Worm (Caenorhabditis elegans): Measurements from ENCODE around the gene hpk-1.

The hpk-1 gene

ce11 chrX:4193080-4193479 lies 24.0 kb downstream of the hpk-1 start:
- TF ChIP-seq ztf-4 (tag; optimal IDR thresholded peaks at IDR 0.05) (peak; percentile 20), nhr-21 (tag; optimal IDR thresholded peaks at IDR 0.05) (peak; percentile 5), Y55F3AM.14 (GFP tag; optimal IDR thresholded peaks at IDR 0.05) (no peak), gmeb-1 (tag; optimal IDR thresholded peaks at IDR 0.05) (peak; percentile 25), elt-1 (tag; optimal IDR thresholded peaks at IDR 0.05) (no peak), peb-1 (tag; optimal IDR thresholded peaks at IDR 0.05) (no peak)

DNA sequence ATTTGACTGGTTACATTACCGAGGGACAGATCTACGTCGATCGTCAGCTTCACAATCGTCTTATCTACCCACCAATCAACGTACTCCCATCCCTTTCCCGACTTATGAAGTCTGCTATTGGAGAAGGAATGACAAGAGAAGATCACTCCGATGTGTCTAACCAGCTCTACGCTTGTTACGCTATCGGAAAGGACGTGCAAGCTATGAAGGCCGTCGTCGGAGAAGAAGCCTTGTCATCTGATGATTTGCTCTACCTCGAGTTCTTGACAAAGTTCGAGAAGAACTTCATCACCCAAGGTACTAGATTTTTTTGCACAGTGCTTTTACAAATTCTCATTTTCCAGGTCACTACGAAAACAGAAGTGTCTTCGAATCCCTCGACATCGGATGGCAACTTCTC lies 24.9 kb downstream of the hpk-1 start:
- TF ChIP-seq C34F6.9 (tag; optimal IDR thresholded peaks at IDR 0.05) (no peak), Y55F3AM.14 (GFP tag; optimal IDR thresholded peaks at IDR 0.05) (no peak), nhr-11 (tag; optimal IDR thresholded peaks at IDR 0.05) (no peak), sma-9 (GFP tag; optimal IDR thresholded peaks at IDR 0.05) (no peak), sma-9 (tag; optimal IDR thresholded peaks at IDR 0.05) (no peak), sma-3 (GFP tag; optimal IDR thresholded peaks at IDR 0.05) (no peak), ceh-82 (tag; optimal IDR thresholded peaks at IDR 0.05) (no peak), nhr-129 (tag; optimal IDR thresholded peaks at IDR 0.05) (no peak), lin-39 (tag; optimal IDR thresholded peaks at IDR 0.05) (no peak), snpc-4 (tag; optimal IDR thresholded peaks at IDR 0.05) (no peak), nhr-6 (tag; optimal IDR thresholded peaks at IDR 0.05) (no peak), dmd-4 (tag; optimal IDR thresholded peaks at IDR 0.05) (no peak), zag-1 (tag; optimal IDR thresholded peaks at IDR 0.05) (no peak), nhr-21 (tag; optimal IDR thresholded peaks at IDR 0.05) (no peak), nhr-237 (tag; optimal IDR thresholded peaks at IDR 0.05) (no peak)

DNA sequence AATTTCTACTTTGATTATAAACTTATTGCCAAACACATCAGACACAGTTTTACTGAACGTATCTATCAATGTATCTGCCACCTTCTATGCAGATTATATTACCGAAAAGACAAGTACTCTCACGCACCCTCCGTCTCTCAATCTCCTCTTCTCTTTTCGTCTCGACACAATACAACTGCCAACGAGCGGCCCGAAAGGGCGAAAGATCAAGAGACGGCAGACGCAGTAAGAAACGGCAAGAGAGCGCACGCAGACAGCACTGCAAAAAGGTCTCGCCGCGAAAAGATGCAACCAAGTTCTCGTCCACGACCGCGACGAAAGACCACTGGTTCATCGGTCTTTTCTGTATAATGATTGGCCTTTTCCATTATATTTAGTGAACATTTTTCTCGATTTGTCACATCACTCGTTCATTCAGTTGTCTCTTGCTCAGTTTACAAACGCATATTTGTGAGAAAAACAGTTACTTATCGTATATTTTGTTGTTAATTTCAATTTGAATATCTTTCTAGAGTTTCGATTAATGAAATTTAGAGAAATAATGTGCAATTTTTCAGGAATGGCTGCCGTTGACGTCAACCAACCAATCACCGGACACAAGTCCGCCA lies 26.4 kb downstream of the hpk-1 start, which contains the start of gene vha-12:
TSS of gene vha-12 (plus strand) at position 558 of the 608 bp plus-strand sequence.
- TF ChIP-seq ama-1 (optimal IDR thresholded peaks at IDR 0.05) (peak; percentile 64), sem-4 (tag; optimal IDR thresholded peaks at IDR 0.05) (peak; percentile 87), aly-2 (tag; optimal IDR thresholded peaks at IDR 0.05) (no peak), sma-3 (GFP tag; optimal IDR thresholded peaks at IDR 0.05) (peak; percentile 96), nhr-10 (tag; optimal IDR thresholded peaks at IDR 0.05) (peak; percentile 48), lin-11 (tag; optimal IDR thresholded peaks at IDR 0.05) (peak; percentile 86), nhr-237 (tag; optimal IDR thresholded peaks at IDR 0.05) (no peak), zag-1 (tag; optimal IDR thresholded peaks at IDR 0.05) (peak; percentile 79), ztf-1 (GFP tag; conservative IDR thresholded peaks at IDR 0.05) (no peak), nhr-6 (tag; optimal IDR thresholded peaks at IDR 0.05) (peak; percentile 71), mdl-1 (tag; optimal IDR thresholded peaks at IDR 0.05) (peak; percentile 54 to 65), Y55F3AM.14 (GFP tag; optimal IDR thresholded peaks at IDR 0.05) (no peak), dmd-4 (tag; optimal IDR thresholded peaks at IDR 0.05) (no peak), alr-1 (tag; optimal IDR thresholded peaks at IDR 0.05) (no peak), mbf-1 (tag; optimal IDR thresholded peaks at IDR 0.05) (no peak), sma-9 (GFP tag; optimal IDR thresholded peaks at IDR 0.05) (peak; percentile 93), sma-9 (tag; optimal IDR thresholded peaks at IDR 0.05) (no peak), ztf-11 (tag; optimal IDR thresholded peaks at IDR 0.05) (no peak), R02D3.7 (tag; optimal IDR thresholded peaks at IDR 0.05) (no peak), nhr-129 (tag; optimal IDR thresholded peaks at IDR 0.05) (peak; percentile 91), nhr-11 (tag; optimal IDR thresholded peaks at IDR 0.05) (peak; percentile 18), blmp-1 (tag; optimal IDR thresholded peaks at IDR 0.05; ENCODE audit: insufficient read depth) (peak; percentile 56), nhr-77 (tag; optimal IDR thresholded peaks at IDR 0.05) (peak; percentile 17), unc-55 (GFP tag; optimal IDR thresholded peaks at IDR 0.05) (peak; percentile 93), gmeb-1 (tag; optimal IDR thresholded peaks at IDR 0.05) (peak; percentile 80), elt-3 (tag; optimal IDR thresholded peaks at IDR 0.05) (no peak), lin-13 (GFP tag; optimal IDR thresholded peaks at IDR 0.05) (peak; percentile 90), lsy-2 (tag; optimal IDR thresholded peaks at IDR 0.05) (peak; percentile 71 to 92), F13H6.1 (tag; optimal IDR thresholded peaks at IDR 0.05) (peak; percentile 94), peb-1 (tag; optimal IDR thresholded peaks at IDR 0.05) (no peak), nhr-25 (tag; optimal IDR thresholded peaks at IDR 0.05) (peak; percentile 91), nhr-23 (tag; optimal IDR thresholded peaks at IDR 0.05) (no peak), lin-39 (tag; optimal IDR thresholded peaks at IDR 0.05) (no peak), fos-1 (tag; optimal IDR thresholded peaks at IDR 0.05) (peak; percentile 83), egl-27 (tag; optimal IDR thresholded peaks at IDR 0.05) (peak; percentile 89), ceh-82 (tag; optimal IDR thresholded peaks at IDR 0.05) (peak; percentile 68), skn-1 (tag; optimal IDR thresholded peaks at IDR 0.05) (no peak), unc-39 (tag; optimal IDR thresholded peaks at IDR 0.05) (no peak), ceh-16 (tag; optimal IDR thresholded peaks at IDR 0.05) (no peak), mab-5 (tag; optimal IDR thresholded peaks at IDR 0.05) (peak; percentile 78), nhr-21 (tag; optimal IDR thresholded peaks at IDR 0.05) (peak; percentile 91), crh-2 (tag; optimal IDR thresholded peaks at IDR 0.05) (peak; percentile 97), unc-62 (GFP tag; optimal IDR thresholded peaks at IDR 0.05) (no peak), nhr-12 (tag; optimal IDR thresholded peaks at IDR 0.05) (no peak), ZK546.5 (tag; optimal IDR thresholded peaks at IDR 0.05) (peak; percentile 26)

Measured in whole organism, L2 larva.